Worm (Caenorhabditis elegans) whole organism, L2 larva: ENCODE results near the gene C55A1.7.
"Not testable (repeated sequence)": the region's sequence is repeated elsewhere in the genome, so short reads cannot be mapped to it uniquely, and the experiment has no call there.

Experiments
- F13H6.1 ChIP-seq: sonication (generic microtip); optimal IDR thresholded peaks from 2 replicates; lab custom pipeline; 2016; ENCODE audit warnings: missing genetic modification characterization, missing compliant biosample characterization
- R02D3.7 ChIP-seq: fragments of 150-350 bp; optimal IDR thresholded peaks from 2 replicates; lab custom pipeline; 2014; ENCODE audit warnings: missing biosample characterization, missing genetic modification characterization
- ZK546.5 ChIP-seq: sonication (generic microtip); optimal IDR thresholded peaks from 2 replicates; lab custom pipeline; 2017; ENCODE audit warnings: missing biosample characterization, missing genetic modification characterization
- ceh-16 ChIP-seq: fragments of 150-350 bp; optimal IDR thresholded peaks from 2 replicates; lab custom pipeline; 2014; ENCODE audit warnings: missing biosample characterization, missing genetic modification characterization
- egl-27 ChIP-seq: sonication (generic microtip); optimal IDR thresholded peaks from 3 replicates; lab custom pipeline; 2017; ENCODE audit warnings: missing biosample characterization, missing genetic modification reagents, missing genetic modification characterization
- sem-4 ChIP-seq: fragments of 150-350 bp; optimal IDR thresholded peaks from 2 replicates; lab custom pipeline; 2014; ENCODE audit warnings: missing biosample characterization, missing genetic modification reagents, missing genetic modification characterization
- snpc-4 ChIP-seq: fragments of 150-350 bp; optimal IDR thresholded peaks from 2 replicates; lab custom pipeline; 2014; ENCODE audit warnings: missing biosample characterization, missing genetic modification characterization
- unc-55 ChIP-seq: fragments of 150-350 bp; sonication (generic microtip); optimal IDR thresholded peaks from 3 replicates; lab custom pipeline; 2014; ENCODE audit warnings: missing biosample characterization, missing genetic modification reagents, missing genetic modification characterization

The C55A1.7 gene

DNA sequence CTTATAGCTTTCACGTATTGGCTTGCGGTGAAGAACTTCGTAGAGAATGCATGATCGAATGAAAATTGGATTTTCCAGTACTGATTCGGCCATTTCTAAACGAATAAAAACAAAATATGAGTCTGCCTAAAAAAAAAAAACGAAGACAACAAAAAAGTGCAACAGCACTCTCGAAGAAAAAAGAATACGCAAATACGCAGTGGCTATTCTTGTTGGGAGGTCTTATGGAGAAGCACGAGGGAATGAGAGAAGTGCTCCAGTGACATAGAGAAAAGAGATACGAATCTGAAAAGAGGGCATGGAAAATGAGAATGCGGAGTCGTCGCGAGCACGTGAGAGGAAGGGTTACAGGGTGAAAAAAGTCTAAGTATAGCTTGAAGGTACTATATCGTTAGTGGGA is 45.2 kb downstream of the C55A1.7 start, which contains the start of gene fbxa-152:
fbxa-152 (minus strand) TSS at position 101 of the 400 bp plus-strand sequence.
- TF ChIP-seq unc-55 (GFP tag; lab: Kevin White, UChicago): no peak
- no peak for TF ChIP-seq ZK546.5 (tag; lab: Kevin White, UChicago)
- no peak for TF ChIP-seq snpc-4 (tag; lab: Kevin White, UChicago)
- TF ChIP-seq egl-27: no peak
- no peak for TF ChIP-seq sem-4 (tag; lab: Kevin White, UChicago)
- no peak for TF ChIP-seq ceh-16 (tag; lab: Kevin White, UChicago)
- TF ChIP-seq, all 48 proteins: peak for 0

DNA sequence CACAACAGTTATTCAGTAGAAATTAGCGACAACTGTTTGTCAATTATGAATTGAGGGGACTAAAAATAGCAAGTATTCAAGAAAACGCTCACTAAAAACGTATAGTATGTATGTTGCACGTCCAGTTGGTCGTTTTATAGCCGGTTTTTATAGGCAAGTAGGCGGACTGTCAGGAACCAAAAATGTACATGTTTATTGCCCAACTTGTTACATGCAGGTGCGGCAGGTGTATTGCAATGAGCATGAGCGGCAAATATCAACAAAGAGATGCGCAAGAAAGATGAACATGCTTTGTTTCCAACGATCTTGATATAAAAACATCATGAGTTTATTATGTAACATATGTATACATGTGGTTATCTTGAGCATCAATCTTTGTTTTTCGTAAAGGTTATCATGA is 47.7 kb downstream of the C55A1.7 start, which contains the start of gene B0391.14:
B0391.14 (minus strand) TSS at position 101 of the 400 bp plus-strand sequence.
- not testable (repeated sequence) for TF ChIP-seq F13H6.1; R02D3.7 (tag; lab: Kevin White, UChicago); ZK546.5 (tag; lab: Kevin White, UChicago)
